Worm (Caenorhabditis elegans) whole organism, late embryonic: ENCODE data around the gene rom-1.
"Not testable (repeated sequence)": the region's sequence is repeated elsewhere in the genome, so short reads cannot be mapped to it uniquely, and the experiment has no call there.

Experiments
- C08G9.2 ChIP-seq: sonication (generic microtip); optimal IDR thresholded peaks from 2 replicates; lab custom pipeline; 2016; ENCODE audit warnings: mild to moderate bottlenecking, missing genetic modification characterization, moderate library complexity, missing compliant biosample characterization
- C38D4.7 ChIP-seq: fragments of 200-800 bp; sonication (Bioruptor generic); optimal IDR thresholded peaks from 2 replicates; lab custom pipeline; 2018; ENCODE audit warnings: mild to moderate bottlenecking, missing genetic modification characterization, moderate library complexity, missing compliant biosample characterization
- F13H6.1 ChIP-seq: sonication (generic microtip); optimal IDR thresholded peaks from 2 replicates; lab custom pipeline; 2016; ENCODE audit warnings: missing genetic modification characterization, missing compliant biosample characterization
- ceh-48 ChIP-seq: sonication (generic microtip); optimal IDR thresholded peaks from 2 replicates; lab custom pipeline; 2016; ENCODE audit warnings: missing genetic modification characterization, inconsistent platforms, missing compliant biosample characterization
- che-1 ChIP-seq: sonication (generic microtip); optimal IDR thresholded peaks from 2 replicates; lab custom pipeline; 2016; ENCODE audit warnings: mild to moderate bottlenecking, missing genetic modification characterization, missing compliant biosample characterization
- dve-1 ChIP-seq: sonication (generic microtip); optimal IDR thresholded peaks from 2 replicates; lab custom pipeline; 2017; ENCODE audit warnings: antibody characterized with exemption, mild to moderate bottlenecking, missing genetic modification characterization, missing compliant biosample characterization
- elt-4 ChIP-seq: sonication (generic microtip); optimal IDR thresholded peaks from 2 replicates; lab custom pipeline; 2016; ENCODE audit warnings: missing genetic modification characterization, missing compliant biosample characterization
- fkh-6 ChIP-seq: sonication (generic microtip); optimal IDR thresholded peaks from 2 replicates; lab custom pipeline; 2016; ENCODE audit warnings: missing genetic modification characterization, missing compliant biosample characterization
- hlh-30 ChIP-seq: sonication (generic microtip); optimal IDR thresholded peaks from 2 replicates; lab custom pipeline; 2017; ENCODE audit warnings: antibody characterized with exemption, missing genetic modification characterization, missing compliant biosample characterization; ENCODE audit not compliant: insufficient read depth
- madf-2 ChIP-seq: sonication (generic microtip); optimal IDR thresholded peaks from 2 replicates; lab custom pipeline; 2017; ENCODE audit warnings: missing genetic modification characterization, missing compliant biosample characterization
- nhr-232 ChIP-seq: sonication (generic microtip); optimal IDR thresholded peaks from 2 replicates; lab custom pipeline; 2016; ENCODE audit warnings: missing genetic modification characterization, missing compliant biosample characterization
- pha-4 ChIP-seq: fragments of 150-350 bp; optimal IDR thresholded peaks from 2 replicates; lab custom pipeline; 2018; ENCODE audit warnings: missing biosample characterization, missing genetic modification reagents, missing genetic modification characterization
- sox-4 ChIP-seq: sonication (generic microtip); optimal IDR thresholded peaks from 2 replicates; lab custom pipeline; 2017; ENCODE audit warnings: mild to moderate bottlenecking, missing genetic modification characterization, inconsistent platforms, missing compliant biosample characterization
- zip-5 ChIP-seq: sonication (generic microtip); optimal IDR thresholded peaks from 2 replicates; lab custom pipeline; 2016; ENCODE audit warnings: missing genetic modification characterization, missing compliant biosample characterization

- not testable (repeated sequence) for TF ChIP-seq nhr-232; C38D4.7 (GFP tag; lab: Kevin White, UChicago); fkh-6 (tag; lab: Kevin White, UChicago); che-1 (tag; lab: Kevin White, UChicago); sox-4 (tag; lab: Kevin White, UChicago); pha-4 (tag; lab: Kevin White, UChicago); hlh-30 (tag; lab: Kevin White, UChicago); ceh-48 (tag; lab: Kevin White, UChicago); F13H6.1; madf-2 (tag; lab: Kevin White, UChicago); zip-5 (tag; lab: Kevin White, UChicago); C08G9.2 (tag; lab: Kevin White, UChicago); dve-1 (tag; lab: Kevin White, UChicago); elt-4 (tag; lab: Kevin White, UChicago)
These were observed 15.0 kb downstream of the rom-1 start, which contains the start of gene mmab-1 for ce11 chrIII:4922020-4922419.
